Worm (Caenorhabditis elegans) whole organism, L1 larva: ENCODE data around the gene slc-9B.2.

Source experiments
- C34B4.2 ChIP-seq: sonication (generic microtip); optimal IDR thresholded peaks from 2 replicates; lab custom pipeline; 2017; ENCODE audit warnings: mild to moderate bottlenecking, missing genetic modification characterization, missing compliant biosample characterization
- blmp-1 ChIP-seq: fragments of 150-350 bp; optimal IDR thresholded peaks from 2 replicates; lab custom pipeline; 2014; ENCODE audit warnings: missing biosample characterization, missing genetic modification characterization
- dpl-1 ChIP-seq, 3 experiments: fragments of 150-350 bp in 2 of 3; sonication (generic microtip) in 1 of 3; optimal IDR thresholded peaks; 2 replicates each; lab custom pipeline; 2014 to 2017; ENCODE audit warnings: missing biosample characterization in 3 of 3, missing genetic modification characterization in 3 of 3, missing genetic modification reagents in 3 of 3
- lin-13 ChIP-seq: fragments of 150-350 bp; optimal IDR thresholded peaks from 2 replicates; lab custom pipeline; 2014; ENCODE audit warnings: missing biosample characterization, missing genetic modification reagents, missing genetic modification characterization
- lin-39 ChIP-seq: fragments of 150-350 bp; optimal IDR thresholded peaks from 2 replicates; lab custom pipeline; 2014; ENCODE audit warnings: missing biosample characterization, missing genetic modification reagents, missing genetic modification characterization
- lsy-2 ChIP-seq, 2 experiments: fragments of 150-350 bp; optimal IDR thresholded peaks; 2 replicates each; lab custom pipeline; 2014; ENCODE audit warnings: missing biosample characterization in 2 of 2, missing genetic modification characterization in 2 of 2
- nhr-237 ChIP-seq: fragments of 150-350 bp; optimal IDR thresholded peaks from 2 replicates; lab custom pipeline; 2014; ENCODE audit warnings: missing biosample characterization, missing genetic modification characterization
- nhr-76 ChIP-seq: sonication (generic microtip); optimal IDR thresholded peaks from 2 replicates; lab custom pipeline; 2017; ENCODE audit warnings: missing biosample characterization, missing genetic modification characterization
- unc-62 ChIP-seq: fragments of 150-350 bp; optimal IDR thresholded peaks from 2 replicates; lab custom pipeline; 2014; ENCODE audit warnings: missing biosample characterization, missing genetic modification reagents, missing genetic modification characterization
- unc-86 ChIP-seq: sonication (generic microtip); optimal IDR thresholded peaks from 2 replicates; lab custom pipeline; 2016; ENCODE audit warnings: missing genetic modification characterization, missing compliant biosample characterization
- xbp-1 ChIP-seq: sonication (generic microtip); optimal IDR thresholded peaks from 2 replicates; lab custom pipeline; 2016; ENCODE audit warnings: missing genetic modification characterization, missing compliant biosample characterization

DNA sequence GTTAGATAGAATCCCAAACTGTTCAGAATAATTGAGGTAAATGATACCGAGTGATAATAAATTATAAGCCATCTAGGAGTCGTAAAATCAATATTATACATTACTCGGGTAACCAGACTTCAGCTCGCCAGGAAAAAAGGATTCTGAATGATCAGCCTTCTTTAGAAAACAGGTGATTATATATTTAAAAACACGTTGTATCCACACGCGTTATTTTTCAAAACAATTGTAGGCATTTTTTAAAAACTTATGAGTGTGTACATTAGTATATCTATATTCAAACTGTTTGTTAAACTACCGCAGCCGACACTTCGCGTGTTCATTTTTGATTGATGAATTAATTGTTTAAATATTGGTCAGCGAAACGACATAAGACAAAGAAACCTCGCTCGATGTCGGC lies 49.4 kb downstream of the slc-9B.2 start, which contains the start of gene sri-65:
- TF ChIP-seq lin-39 (tag; lab: Kevin White, UChicago), result no peak
- no peak for TF ChIP-seq unc-62 (GFP tag; lab: Kevin White, UChicago)
- no peak for TF ChIP-seq blmp-1 (tag; lab: Kevin White, UChicago)
- TF ChIP-seq xbp-1 (tag; lab: Kevin White, UChicago), result no peak
- TF ChIP-seq lsy-2 (tag; optimal IDR thresholded peaks at IDR 0.05; lab: Kevin White, UChicago), result no peak
- no peak for TF ChIP-seq dpl-1 (GFP tag; optimal IDR thresholded peaks at IDR 0.05; lab: Kevin White, UChicago)
- TF ChIP-seq lin-13 (GFP tag; lab: Kevin White, UChicago), result no peak
- TF ChIP-seq nhr-237 (tag; lab: Kevin White, UChicago), result no peak
- no peak for TF ChIP-seq nhr-76 (tag; lab: Kevin White, UChicago)
- TF ChIP-seq C34B4.2 (tag; lab: Kevin White, UChicago), result no peak
- TF ChIP-seq unc-86, result no peak
